Comparison of ENCODE assay signal across 8 worm cellular contexts in the genomic region with DNA sequence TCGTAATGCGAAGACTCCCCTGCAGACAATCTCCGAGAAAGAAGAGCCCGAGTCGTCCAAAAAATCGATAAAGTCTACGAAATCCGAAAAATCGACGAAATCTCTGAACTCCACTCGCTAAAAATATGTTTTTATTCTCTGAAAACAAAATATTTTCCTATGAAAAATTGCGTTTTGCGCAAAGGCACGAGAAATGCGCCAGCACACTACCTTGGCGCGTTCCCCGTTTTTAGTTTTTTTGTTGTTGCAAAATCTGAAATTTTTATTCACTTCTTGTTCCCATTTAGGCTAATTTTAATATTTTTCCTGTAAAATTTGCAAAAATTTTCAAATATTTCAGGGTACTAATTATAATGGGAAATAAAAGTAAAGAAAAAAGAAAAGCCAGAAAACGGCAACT.
A peak's percentile ranks its signal among the peaks of the same experiment; 100 is the strongest.
TF ChIP-seq lines count a peak whose summit lies in the region.

TSS of gene F55F10.1 (plus strand) at position 341 of the 400 bp plus-strand sequence.

TF ChIP-seq in whole organism, L1 larva, 84 proteins besides CTCF, POLR2A, EP300 and RAD21 (continues in another document):
- TF ChIP-seq nhr-237 (tag; optimal IDR thresholded peaks at IDR 0.05; lab: Kevin White, UChicago) (peak; percentile 12), nhr-20 (tag; optimal IDR thresholded peaks at IDR 0.05; lab: Kevin White, UChicago) (peak; percentile 66), efl-3 (GFP tag; optimal IDR thresholded peaks at IDR 0.05; lab: Kevin White, UChicago) (no peak), fkh-10 (GFP tag; optimal IDR thresholded peaks at IDR 0.05; lab: Kevin White, UChicago) (no peak), alr-1 (tag; optimal IDR thresholded peaks at IDR 0.05; lab: Kevin White, UChicago; ENCODE audit: borderline replicate concordance) (no peak), pax-3 (tag; optimal IDR thresholded peaks at IDR 0.05; lab: Kevin White, UChicago) (no peak), nhr-28 (tag; optimal IDR thresholded peaks at IDR 0.05; lab: Kevin White, UChicago) (no peak), lir-3 (tag; optimal IDR thresholded peaks at IDR 0.05; lab: Kevin White, UChicago; ENCODE audit: poor library complexity) (no peak), lin-15B (tag; optimal IDR thresholded peaks at IDR 0.05; lab: Kevin White, UChicago) (peak; percentile 8), ztf-11 (tag; optimal IDR thresholded peaks at IDR 0.05; lab: Kevin White, UChicago) (no peak)

TF ChIP-seq in whole organism, L2 larva, 48 proteins besides CTCF, POLR2A, EP300 and RAD21 (continues in another document):
- TF ChIP-seq R02D3.7 (tag; optimal IDR thresholded peaks at IDR 0.05; lab: Kevin White, UChicago) = no peak
- no peak for TF ChIP-seq skn-1 (tag; optimal IDR thresholded peaks at IDR 0.05; lab: Kevin White, UChicago)
- no peak for TF ChIP-seq dmd-4 (tag; optimal IDR thresholded peaks at IDR 0.05; lab: Kevin White, UChicago)
- TF ChIP-seq mdl-1 (tag; optimal IDR thresholded peaks at IDR 0.05; lab: Kevin White, UChicago) = no peak
- TF ChIP-seq ztf-4 (tag; optimal IDR thresholded peaks at IDR 0.05; lab: Kevin White, UChicago) = no peak
- peak; percentile 79 for TF ChIP-seq C34F6.9 (tag; optimal IDR thresholded peaks at IDR 0.05; lab: Kevin White, UChicago)
- TF ChIP-seq aly-2 (tag; optimal IDR thresholded peaks at IDR 0.05; lab: Kevin White, UChicago) = no peak
- TF ChIP-seq blmp-1 (tag; optimal IDR thresholded peaks at IDR 0.05; lab: Kevin White, UChicago; ENCODE audit: insufficient read depth) = no peak
- no peak for TF ChIP-seq ztf-11 (tag; optimal IDR thresholded peaks at IDR 0.05; lab: Kevin White, UChicago)
- TF ChIP-seq nhr-10 (tag; optimal IDR thresholded peaks at IDR 0.05; lab: Kevin White, UChicago) = no peak
- no peak for TF ChIP-seq elt-1 (tag; optimal IDR thresholded peaks at IDR 0.05; lab: Kevin White, UChicago)

TF ChIP-seq in whole organism, L3 larva, 47 proteins besides CTCF, POLR2A, EP300 and RAD21:
- TF ChIP-seq ceh-9 (tag; optimal IDR thresholded peaks at IDR 0.05; lab: Kevin White, UChicago) (no peak), pqm-1 (tag; optimal IDR thresholded peaks at IDR 0.05; lab: Kevin White, UChicago) (no peak), unc-62 (GFP tag; optimal IDR thresholded peaks at IDR 0.05; lab: Kevin White, UChicago) (no peak), lin-15B (tag; optimal IDR thresholded peaks at IDR 0.05; lab: Kevin White, UChicago) (peak; percentile 71), nhr-25 (tag; optimal IDR thresholded peaks at IDR 0.05; lab: Kevin White, UChicago) (peak; percentile 25), egl-5 (tag; optimal IDR thresholded peaks at IDR 0.05; lab: Kevin White, UChicago) (peak; percentile 47), hmg-11 (tag; optimal IDR thresholded peaks at IDR 0.05; lab: Kevin White, UChicago) (peak; percentile 63), nhr-23 (tag; optimal IDR thresholded peaks at IDR 0.05; lab: Kevin White, UChicago) (peak; percentile 68), nhr-12 (tag; optimal IDR thresholded peaks at IDR 0.05; lab: Kevin White, UChicago) (no peak), R02D3.7 (tag; optimal IDR thresholded peaks at IDR 0.05; lab: Kevin White, UChicago) (peak; percentile 10)
TF ChIP-seq in whole organism, L3 larva: peak in this region for 6.

TF ChIP-seq in whole organism, L4 larva, 104 proteins besides CTCF, POLR2A, EP300 and RAD21 (continues in another document):
- TF ChIP-seq lin-15B (tag; optimal IDR thresholded peaks at IDR 0.05; lab: Kevin White, UChicago) (no peak), daf-16 (GFP tag; optimal IDR thresholded peaks at IDR 0.05; lab: Kevin White, UChicago) (peak in 1 of 2 experiments; percentile 70), daf-16 (tag; optimal IDR thresholded peaks at IDR 0.05; lab: Kevin White, UChicago) (peak; percentile 22), nhr-6 (tag; optimal IDR thresholded peaks at IDR 0.05; lab: Kevin White, UChicago) (peak; percentile 33), nhr-237 (tag; optimal IDR thresholded peaks at IDR 0.05; lab: Kevin White, UChicago) (no peak), ceh-32 (tag; optimal IDR thresholded peaks at IDR 0.05; lab: Kevin White, UChicago; ENCODE audit: poor library complexity) (no peak), unc-62 (GFP tag; optimal IDR thresholded peaks at IDR 0.05 in 1 of 2; lab: Kevin White, UChicago) (peak in 1 of 2 experiments; percentile 12), unc-62 (tag; optimal IDR thresholded peaks at IDR 0.05; lab: Kevin White, UChicago) (no peak), ama-1 (optimal IDR thresholded peaks at IDR 0.05; lab: Kevin White, UChicago) (no peak), hlh-11 (tag; optimal IDR thresholded peaks at IDR 0.05; lab: Kevin White, UChicago) (peak; percentile 40), vab-7 (GFP tag; IDR thresholded peaks at IDR 0.05; lab: Robert Waterston, UW) (no peak)

TF ChIP-seq in whole organism, late embryonic, 69 proteins besides CTCF, POLR2A, EP300 and RAD21:
- TF ChIP-seq ceh-34 (tag; optimal IDR thresholded peaks at IDR 0.05; lab: Kevin White, UChicago) = no peak
- TF ChIP-seq nhr-11 (tag; optimal IDR thresholded peaks at IDR 0.05; lab: Kevin White, UChicago) = no peak
- no peak for TF ChIP-seq elt-4 (tag; optimal IDR thresholded peaks at IDR 0.05; lab: Kevin White, UChicago)
- TF ChIP-seq nfya-1 (tag; optimal IDR thresholded peaks at IDR 0.05; lab: Kevin White, UChicago) = peak; percentile 18
TF ChIP-seq in whole organism, late embryonic: peak in this region for 1.

TF ChIP-seq in whole organism, midembryonic, 9 proteins besides CTCF, POLR2A, EP300 and RAD21:
- TF ChIP-seq cog-1 (tag; optimal IDR thresholded peaks at IDR 0.05; lab: Kevin White, UChicago) = no peak
- TF ChIP-seq T22C8.4 (GFP tag; IDR thresholded peaks at IDR 0.05; lab: Robert Waterston, UW) = 0 out of 2 replicates have a peak, but pooled peaks have one; percentile 50

TF ChIP-seq in whole organism, mixed stage, embryonic, 35 proteins besides CTCF, POLR2A, EP300 and RAD21:
- TF ChIP-seq unc-39 (tag; optimal IDR thresholded peaks at IDR 0.05; lab: Kevin White, UChicago) = no peak
- peak; percentile 53 for TF ChIP-seq mep-1 (tag; optimal IDR thresholded peaks at IDR 0.05; lab: Kevin White, UChicago)

TF ChIP-seq in whole organism, young adult, 124 proteins besides CTCF, POLR2A, EP300 and RAD21:
- peak; percentile 20 for TF ChIP-seq dpl-1 (GFP tag; optimal IDR thresholded peaks at IDR 0.05; lab: Kevin White, UChicago)
- peak; percentile 2 for TF ChIP-seq xnd-1 (tag; optimal IDR thresholded peaks at IDR 0.05; lab: Kevin White, UChicago)
- no peak for TF ChIP-seq die-1 (tag; optimal IDR thresholded peaks at IDR 0.05; lab: Kevin White, UChicago)
- peak; percentile 33; the same call in 1 of the 2 replicates for TF ChIP-seq D2030.7 (GFP tag; IDR thresholded peaks at IDR 0.05; lab: Robert Waterston, UW)
- TF ChIP-seq ztf-18 (tag; optimal IDR thresholded peaks at IDR 0.05; lab: Kevin White, UChicago) = peak; percentile 94
- TF ChIP-seq lin-35 (GFP tag; optimal IDR thresholded peaks at IDR 0.05; lab: Kevin White, UChicago) = peak in 1 of 3 experiments; percentile 65
- TF ChIP-seq Y56A3A.18 (GFP tag; IDR thresholded peaks at IDR 0.05; lab: Robert Waterston, UW) = 0 out of 2 replicates have a peak, but pooled peaks have one; percentile 29
- peak; percentile 67 for TF ChIP-seq lin-54 (GFP tag; optimal IDR thresholded peaks at IDR 0.05; lab: Kevin White, UChicago)
- peak; percentile 86 for TF ChIP-seq mcd-1 (GFP tag; IDR thresholded peaks at IDR 0.05; lab: Robert Waterston, UW)
- TF ChIP-seq attf-5 (GFP tag; optimal IDR thresholded peaks at IDR 0.05; lab: Kevin White, UChicago) = peak; percentile 12
- TF ChIP-seq cebp-1 (GFP tag; IDR thresholded peaks at IDR 0.05; lab: Robert Waterston, UW) = no peak
- peak; percentile 58 for TF ChIP-seq cebp-1 (tag; optimal IDR thresholded peaks at IDR 0.05; lab: Kevin White, UChicago)
- TF ChIP-seq F23B12.7 (tag; optimal IDR thresholded peaks at IDR 0.05; lab: Kevin White, UChicago; ENCODE audit: insufficient read depth) = peak; percentile 35
- no peak for TF ChIP-seq sea-2 (GFP tag; IDR thresholded peaks at IDR 0.05; lab: Robert Waterston, UW)
- TF ChIP-seq lsl-1 (GFP tag; optimal IDR thresholded peaks at IDR 0.05; lab: Kevin White, UChicago) = peak; percentile 46
- TF ChIP-seq efl-1 (GFP tag; optimal IDR thresholded peaks at IDR 0.05; lab: Kevin White, UChicago) = peak; percentile 12
- no peak for TF ChIP-seq ceh-40 (GFP tag; IDR thresholded peaks at IDR 0.05; lab: Robert Waterston, UW)
- no peak for TF ChIP-seq F39B2.1 (GFP tag; IDR thresholded peaks at IDR 0.05; lab: Robert Waterston, UW)
- TF ChIP-seq F33H1.4 (GFP tag; IDR thresholded peaks at IDR 0.05; lab: Robert Waterston, UW) = peak; percentile 40
- peak; percentile 51; the same call in 1 of the 2 replicates for TF ChIP-seq dox-1 (GFP tag; IDR thresholded peaks at IDR 0.05; lab: Robert Waterston, UW)
- TF ChIP-seq tbx-9 (tag; optimal IDR thresholded peaks at IDR 0.05; lab: Kevin White, UChicago; ENCODE audit: borderline replicate concordance) = no peak
- 0 out of 2 replicates have a peak, but pooled peaks have one; percentile 48 for TF ChIP-seq Y53G8AR.9 (GFP tag; conservative IDR thresholded peaks at IDR 0.05; lab: Robert Waterston, UW)
- no peak for TF ChIP-seq snpc-4 (GFP tag; optimal IDR thresholded peaks at IDR 0.05; lab: Kevin White, UChicago)
- TF ChIP-seq snpc-4 (tag; optimal IDR thresholded peaks at IDR 0.05; lab: Kevin White, UChicago) = peak in 3 of 4 experiments; percentile 11 to 77 (median 49)
- peak; percentile 39; the same call in 1 of the 2 replicates for TF ChIP-seq C06A6.2 (GFP tag; conservative IDR thresholded peaks at IDR 0.05; lab: Robert Waterston, UW)
- no peak for TF ChIP-seq mel-28 (tag; optimal IDR thresholded peaks at IDR 0.05; lab: Kevin White, UChicago; ENCODE audit: borderline replicate concordance)
